Fruit fly (Drosophila melanogaster): ENCODE measurements around the gene CG15042.

Gene CG15042

DNA sequence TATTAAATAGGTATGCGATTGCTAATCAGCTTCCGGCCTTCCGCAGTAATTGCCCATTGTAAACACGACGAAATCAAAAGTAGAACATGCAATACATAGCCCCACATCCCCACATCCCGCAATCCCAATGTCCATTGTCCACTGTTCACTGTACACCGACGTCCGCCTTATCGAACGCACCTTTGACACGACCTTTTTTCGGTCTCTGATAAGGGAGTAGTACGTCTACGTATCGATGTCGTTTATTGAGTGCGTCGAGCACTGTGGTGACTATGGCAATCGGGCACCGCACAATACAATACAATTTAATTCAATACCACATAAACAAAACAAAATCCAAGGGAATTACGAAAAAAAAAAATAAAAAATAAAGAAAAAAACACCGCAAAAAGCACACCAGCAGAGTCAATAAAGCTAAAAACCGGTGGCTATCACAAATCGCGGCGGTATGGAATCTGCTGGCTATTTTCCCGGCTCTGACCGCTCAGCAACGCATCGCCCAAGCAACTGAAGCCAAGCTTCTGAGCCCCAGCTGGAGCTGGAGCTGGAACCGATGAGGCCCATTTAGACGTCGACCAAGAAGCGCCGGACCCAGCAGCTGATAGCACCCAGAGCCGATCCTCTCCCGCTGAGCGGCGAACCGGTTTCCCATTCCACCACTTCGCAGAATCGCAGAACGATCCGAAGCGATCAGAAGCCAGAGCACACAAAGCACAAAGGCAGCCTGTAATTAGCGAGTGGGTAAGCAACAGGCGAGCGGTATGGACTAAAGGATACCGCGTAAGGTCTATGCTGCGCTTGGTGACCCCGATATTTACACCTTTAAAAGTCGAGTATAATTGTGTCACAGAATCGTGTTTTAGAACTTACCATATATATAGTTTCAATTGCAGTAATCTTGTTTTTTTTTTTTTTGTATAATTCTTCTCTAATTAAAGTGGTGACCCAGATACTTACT lies 44.5 kb downstream of the CG15042 start, which contains the start of gene Hayan (continued):
- TF ChIP-seq CG9215 (GFP tag; IDR thresholded peaks at IDR 0.05) = no peak
- no peak for TF ChIP-seq caup (GFP tag; optimal IDR thresholded peaks at IDR 0.05; ENCODE audit: severe bottlenecking)
- TF ChIP-seq CG34376 (GFP tag; optimal IDR thresholded peaks at IDR 0.05) = peak; percentile 86
- TF ChIP-seq hb (GFP tag; IDR thresholded peaks at IDR 0.05; ENCODE audit: partially characterized antibody) = no peak
- no peak for TF ChIP-seq Lhr (GFP tag; optimal IDR thresholded peaks at IDR 0.05)
- no peak for TF ChIP-seq rib (GFP tag; IDR thresholded peaks at IDR 0.05)
- TF ChIP-seq br (optimal IDR thresholded peaks at IDR 0.05) = no peak
- no peak for TF ChIP-seq CG4424 (GFP tag; optimal IDR thresholded peaks at IDR 0.05)
- no peak for TF ChIP-seq CG31388 (GFP tag; optimal IDR thresholded peaks at IDR 0.05)
- TF ChIP-seq Hr78 (GFP tag; optimal IDR thresholded peaks at IDR 0.05) = peak in 1 of 2 experiments; percentile 92
- TF ChIP-seq zfh1 (GFP tag; IDR thresholded peaks at IDR 0.05) = no peak
- peak; percentile 23; the same call in 1 of the 2 replicates for TF ChIP-seq Adf1 (GFP tag; IDR thresholded peaks at IDR 0.05)
- no peak for TF ChIP-seq amos (GFP tag; IDR thresholded peaks at IDR 0.05; ENCODE audit: partially characterized antibody)
- no peak for TF ChIP-seq pfk (GFP tag; optimal IDR thresholded peaks at IDR 0.05)
- TF ChIP-seq ac (GFP tag; optimal IDR thresholded peaks at IDR 0.05) = no peak
- no peak for TF ChIP-seq Dp (GFP tag; optimal IDR thresholded peaks at IDR 0.05)
- no peak for TF ChIP-seq sr (GFP tag; IDR thresholded peaks at IDR 0.05)
- TF ChIP-seq CG3847 (GFP tag; IDR thresholded peaks at IDR 0.05) = no peak
- no peak for TF ChIP-seq lab (GFP tag; optimal IDR thresholded peaks at IDR 0.05)
- TF ChIP-seq CG10543 (GFP tag; optimal IDR thresholded peaks at IDR 0.05) = peak; percentile 64
- TF ChIP-seq nom (GFP tag; optimal IDR thresholded peaks at IDR 0.05) = peak; percentile 78
- TF ChIP-seq Eip74EF (GFP tag; optimal IDR thresholded peaks at IDR 0.05) = no peak
- TF ChIP-seq CG3281 (GFP tag; optimal IDR thresholded peaks at IDR 0.05) = no peak
- TF ChIP-seq sug (tag; optimal IDR thresholded peaks at IDR 0.05) = peak; percentile 76
- peak; percentile 16; the same call in 1 of the 3 replicates for TF ChIP-seq row (GFP tag; IDR thresholded peaks at IDR 0.05)
- peak; percentile 80 for TF ChIP-seq D19B (GFP tag; optimal IDR thresholded peaks at IDR 0.05)
- TF ChIP-seq CG12659 (GFP tag; optimal IDR thresholded peaks at IDR 0.05) = no peak
- TF ChIP-seq Jarid2 (GFP tag; optimal IDR thresholded peaks at IDR 0.05) = peak; percentile 54
- TF ChIP-seq Hsf (GFP tag; optimal IDR thresholded peaks at IDR 0.05) = no peak
- no peak for TF ChIP-seq Xbp1 (GFP tag; optimal IDR thresholded peaks at IDR 0.05)
- no peak for TF ChIP-seq Fer1 (GFP tag; optimal IDR thresholded peaks at IDR 0.05)
- TF ChIP-seq Pdp1 (GFP tag; optimal IDR thresholded peaks at IDR 0.05) = peak in 1 of 2 experiments; percentile 17
- TF ChIP-seq sqz (GFP tag; optimal IDR thresholded peaks at IDR 0.05) = peak; percentile 8
- peak; percentile 15 for TF ChIP-seq CG12769 (tag; optimal IDR thresholded peaks at IDR 0.05)
- TF ChIP-seq HmgD (GFP tag; optimal IDR thresholded peaks at IDR 0.05) = no peak
- peak; percentile 18; the same call in 1 of the 2 replicates for TF ChIP-seq CG13287 (GFP tag; IDR thresholded peaks at IDR 0.05; ENCODE audit: partially characterized antibody)
- no peak for TF ChIP-seq HLH54F (GFP tag; optimal IDR thresholded peaks at IDR 0.05)
- TF ChIP-seq CG32532 (GFP tag; IDR thresholded peaks at IDR 0.05) = 0 out of 2 replicates have a peak, but pooled peaks have one; percentile 12
- no peak for TF ChIP-seq da (GFP tag; optimal IDR thresholded peaks at IDR 0.05)
- TF ChIP-seq Ptx1 (GFP tag; IDR thresholded peaks at IDR 0.05) = no peak
- no peak for TF ChIP-seq CG13775 (GFP tag; optimal IDR thresholded peaks at IDR 0.05)
- TF ChIP-seq vvl (GFP tag; IDR thresholded peaks at IDR 0.05) = 0 out of 2 replicates have a peak, but pooled peaks have one; percentile 17
- TF ChIP-seq CG15514 (GFP tag; optimal IDR thresholded peaks at IDR 0.05) = peak; percentile 85
- TF ChIP-seq CG15269 (tag; optimal IDR thresholded peaks at IDR 0.05) = no peak
- no peak for TF ChIP-seq bab2 (GFP tag; optimal IDR thresholded peaks at IDR 0.05)
- TF ChIP-seq CG32767 (GFP tag; IDR thresholded peaks at IDR 0.05) = no peak
- TF ChIP-seq CG12155 (GFP tag; optimal IDR thresholded peaks at IDR 0.05) = no peak
